Worm (Caenorhabditis elegans): ENCODE data around the gene C14A4.9.

Gene C14A4.9

ce11 chrII:10569498-10569897 lies 29.6 kb upstream of the C14A4.9 start:
- TF ChIP-seq zip-4 (GFP tag; optimal IDR thresholded peaks at IDR 0.05) (no peak), lin-14 (GFP tag; optimal IDR thresholded peaks at IDR 0.05) (peak; percentile 79), nhr-71 (tag; optimal IDR thresholded peaks at IDR 0.05) (peak; percentile 43), pag-3 (tag; optimal IDR thresholded peaks at IDR 0.05; ENCODE audit: borderline replicate concordance, insufficient read depth) (peak; percentile 86), xbp-1 (tag; optimal IDR thresholded peaks at IDR 0.05) (no peak), rnt-1 (tag; optimal IDR thresholded peaks at IDR 0.05) (peak; percentile 44), efl-1 (optimal IDR thresholded peaks at IDR 0.05) (peak in 1 of 2 experiments; percentile 3), efl-1 (GFP tag; optimal IDR thresholded peaks at IDR 0.05 in 1 of 2) (no peak), lsy-2 (tag; optimal IDR thresholded peaks at IDR 0.05) (peak in 1 of 2 experiments; percentile 13)

- TF ChIP-seq nhr-77 (tag; optimal IDR thresholded peaks at IDR 0.05) (no peak), unc-30 (tag; optimal IDR thresholded peaks at IDR 0.05) (no peak), hlh-17 (GFP tag; optimal IDR thresholded peaks at IDR 0.05; ENCODE audit: borderline replicate concordance) (no peak), unc-98 (GFP tag; IDR thresholded peaks at IDR 0.05) (no peak), sptf-1 (tag; optimal IDR thresholded peaks at IDR 0.05) (no peak), nhr-90 (tag; optimal IDR thresholded peaks at IDR 0.05; ENCODE audit: poor library complexity) (no peak), tbx-2 (tag; optimal IDR thresholded peaks at IDR 0.05) (no peak), dpl-1 (GFP tag; optimal IDR thresholded peaks at IDR 0.05) (no peak), swsn-7 (tag; optimal IDR thresholded peaks at IDR 0.05) (no peak), lin-39 (tag; optimal IDR thresholded peaks at IDR 0.05) (no peak), nhr-11 (tag; optimal IDR thresholded peaks at IDR 0.05) (no peak)
Measured at ce11 chrII:10570302-10570701, 28.8 kb upstream of the C14A4.9 start, which contains the start of gene txt-13. Gene txt-13, plus strand, starts transcription at chrII:10570602.

- TF ChIP-seq nhr-28 (tag; optimal IDR thresholded peaks at IDR 0.05) (no peak), tbx-2 (tag; optimal IDR thresholded peaks at IDR 0.05) (no peak), lin-13 (GFP tag; optimal IDR thresholded peaks at IDR 0.05) (no peak), aha-1 (tag; optimal IDR thresholded peaks at IDR 0.05) (no peak), nhr-77 (tag; optimal IDR thresholded peaks at IDR 0.05) (no peak), elt-2 (tag; optimal IDR thresholded peaks at IDR 0.05) (no peak), snu-23 (GFP tag; optimal IDR thresholded peaks at IDR 0.05) (no peak), fkh-4 (tag; optimal IDR thresholded peaks at IDR 0.05; ENCODE audit: borderline replicate concordance) (no peak), zag-1 (tag; optimal IDR thresholded peaks at IDR 0.05) (no peak), lin-15B (tag; optimal IDR thresholded peaks at IDR 0.05) (no peak), zip-4 (GFP tag; optimal IDR thresholded peaks at IDR 0.05) (no peak), ama-1 (optimal IDR thresholded peaks at IDR 0.05) (no peak), ceh-63 (GFP tag; optimal IDR thresholded peaks at IDR 0.05) (no peak)
Measured at ce11 chrII:10571967-10572366, 27.2 kb upstream of the C14A4.9 start, which contains the start of gene C06A1.3. Gene C06A1.3, plus strand, starts transcription at chrII:10572267.

- TF ChIP-seq egl-13 (tag; optimal IDR thresholded peaks at IDR 0.05) (no peak), egl-27 (tag; optimal IDR thresholded peaks at IDR 0.05) (no peak), lin-14 (GFP tag; optimal IDR thresholded peaks at IDR 0.05) (no peak), tbx-2 (tag; optimal IDR thresholded peaks at IDR 0.05) (no peak), nhr-85 (tag) (no peak), snu-23 (GFP tag; optimal IDR thresholded peaks at IDR 0.05) (no peak), ets-5 (GFP tag; IDR thresholded peaks at IDR 0.05) (no peak), nhr-20 (tag; optimal IDR thresholded peaks at IDR 0.05) (no peak)
Measured at ce11 chrII:10574177-10574576, 25.0 kb upstream of the C14A4.9 start.

- peak; percentile 17 for TF ChIP-seq snu-23 (GFP tag; optimal IDR thresholded peaks at IDR 0.05)
- TF ChIP-seq mep-1 (tag; optimal IDR thresholded peaks at IDR 0.05): peak; percentile 52
- TF ChIP-seq dsc-1 (tag; optimal IDR thresholded peaks at IDR 0.05): no peak
- peak; percentile 38 for TF ChIP-seq nhr-47 (tag; optimal IDR thresholded peaks at IDR 0.05)
- peak in 1 of 6 experiments; percentile 2 for TF ChIP-seq elt-3 (tag; optimal IDR thresholded peaks at IDR 0.05)
- peak; percentile 41 for TF ChIP-seq rnt-1 (tag; optimal IDR thresholded peaks at IDR 0.05)
- TF ChIP-seq unc-86 (tag; optimal IDR thresholded peaks at IDR 0.05): no peak
- TF ChIP-seq C16A3.4 (tag; optimal IDR thresholded peaks at IDR 0.05): peak; percentile 25
- peak; percentile 24 for TF ChIP-seq lin-13 (GFP tag; optimal IDR thresholded peaks at IDR 0.05)
- TF ChIP-seq dpl-1 (GFP tag; optimal IDR thresholded peaks at IDR 0.05): peak; percentile 75 to 88 (median 84)
- TF ChIP-seq pax-3 (tag; optimal IDR thresholded peaks at IDR 0.05): no peak
- TF ChIP-seq lsy-2 (tag; optimal IDR thresholded peaks at IDR 0.05): peak; percentile 52 to 86
- TF ChIP-seq skn-1 (tag; optimal IDR thresholded peaks at IDR 0.05): peak; percentile 20
- peak; percentile 73 to 94 for TF ChIP-seq lin-35 (GFP tag; optimal IDR thresholded peaks at IDR 0.05)
- TF ChIP-seq nhr-90 (tag; optimal IDR thresholded peaks at IDR 0.05; ENCODE audit: poor library complexity): no peak
- TF ChIP-seq hlh-17 (GFP tag; optimal IDR thresholded peaks at IDR 0.05; ENCODE audit: borderline replicate concordance): no peak
- TF ChIP-seq blmp-1 (tag; optimal IDR thresholded peaks at IDR 0.05): peak; percentile 54
Measured at ce11 chrII:10578843-10579430, 20.2 kb upstream of the C14A4.9 start, which contains the start of gene rpb-6. Gene rpb-6, plus strand, starts transcription at chrII:10579380.

Data from whole organism, L1 larva.